Fruit fly (Drosophila melanogaster) whole organism: ENCODE data around the gene CG42564.

Source experiments
- CG8478 ChIP-seq: fragments of >200 bp; optimal IDR thresholded peaks from 2 replicates; lab custom pipeline; 2018; ENCODE audit warnings: inconsistent platforms
- Dll ChIP-seq: fragments of >200 bp; optimal IDR thresholded peaks from 2 replicates; lab custom pipeline; 2017
- pan ChIP-seq: fragments of >200 bp; optimal IDR thresholded peaks from 2 replicates; lab custom pipeline; 2017
- psq ChIP-seq: fragments of >200 bp; optimal IDR thresholded peaks from 2 replicates; lab custom pipeline; 2017

DNA sequence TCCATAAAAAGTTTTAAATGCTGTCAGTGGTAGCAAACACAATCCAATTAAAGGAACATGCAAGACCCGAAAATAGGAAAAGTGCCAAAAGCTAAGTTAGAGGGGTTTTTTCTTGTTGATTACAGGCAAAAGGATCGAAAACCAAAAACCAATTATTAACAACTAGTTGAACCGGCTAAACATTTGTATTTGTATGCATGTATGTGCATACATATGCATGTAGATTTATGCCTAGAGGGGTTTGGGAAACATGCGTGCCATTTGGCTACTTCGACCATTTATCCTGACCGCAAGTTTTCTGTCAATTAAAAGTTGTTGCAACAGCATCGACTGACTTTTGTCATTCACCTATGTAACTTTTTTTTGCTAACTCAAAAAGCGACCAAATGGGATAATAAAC is 34.2 kb downstream of the CG42564 start:
- TF ChIP-seq pan (lab: Kevin White, UChicago) (no peak), psq (lab: Kevin White, UChicago) (no peak), CG8478 (no peak), Dll (no peak)
